Fruit fly (Drosophila melanogaster): ENCODE data around the gene Blos3.

The Blos3 gene

DNA sequence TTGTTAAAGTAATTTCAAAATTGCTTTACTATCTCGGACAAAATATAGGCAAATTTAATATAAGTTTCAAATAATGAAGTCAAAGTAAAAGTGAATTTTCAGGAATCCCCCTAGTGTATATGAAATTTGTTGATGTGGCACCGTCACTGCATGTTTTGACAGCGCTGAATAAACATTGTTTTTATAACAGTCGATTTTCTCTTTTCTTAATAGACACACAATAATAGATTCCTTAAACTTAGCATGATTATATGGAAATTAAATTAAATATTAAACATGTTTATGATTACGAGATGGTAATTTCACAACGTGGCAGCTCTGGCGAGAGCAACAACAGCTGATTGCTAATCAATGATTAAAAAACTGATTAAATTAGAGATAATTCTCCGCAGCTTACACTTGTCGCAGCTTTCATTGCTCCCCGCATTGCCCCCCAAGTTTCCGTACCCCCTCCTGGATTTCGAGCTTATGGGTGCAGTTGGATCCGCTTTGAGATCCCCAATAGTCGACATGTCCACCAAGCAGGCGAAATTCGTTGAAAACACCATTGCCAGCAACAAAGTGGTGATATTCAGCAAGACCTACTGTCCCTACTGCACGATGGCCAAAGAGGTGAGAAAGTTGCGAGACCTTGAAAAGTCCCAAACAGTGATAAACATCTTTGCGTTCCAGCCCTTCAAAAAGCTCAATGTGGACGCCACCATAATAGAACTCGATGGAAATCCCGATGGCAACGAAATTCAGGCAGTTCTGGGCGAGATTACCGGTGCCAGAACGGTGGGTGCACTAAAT is 793 bp upstream of the Blos3 start, which contains the start of gene Grx1 (continued):
- TF ChIP-seq Bteb2 (GFP tag; optimal IDR thresholded peaks at IDR 0.05) (peak; percentile 48), CG18764 (GFP tag; optimal IDR thresholded peaks at IDR 0.05) (peak; percentile 55), Nf-YA (GFP tag; IDR thresholded peaks at IDR 0.05) (no peak), zfh2 (GFP tag; optimal IDR thresholded peaks at IDR 0.05) (peak; percentile 23), CG1647 (GFP tag; optimal IDR thresholded peaks at IDR 0.05) (peak; percentile 34), Hr78 (GFP tag; optimal IDR thresholded peaks at IDR 0.05) (no peak), CG4617 (GFP tag; optimal IDR thresholded peaks at IDR 0.05; ENCODE audit: borderline replicate concordance) (peak; percentile 54), BEAF-32 (GFP tag; optimal IDR thresholded peaks at IDR 0.05) (peak; percentile 23), hbn (GFP tag; IDR thresholded peaks at IDR 0.05; ENCODE audit: partially characterized antibody) (0 out of 2 replicates have a peak, but pooled peaks have one; percentile 14), Dek (tag; optimal IDR thresholded peaks at IDR 0.05) (no peak), CG8944 (GFP tag; optimal IDR thresholded peaks at IDR 0.05) (peak; percentile 4), Pdp1 (GFP tag; optimal IDR thresholded peaks at IDR 0.05) (peak; percentile 43 to 92), slbo (GFP tag; IDR thresholded peaks at IDR 0.05) (peak; percentile 54; the same call in 1 of the 2 replicates), CG7271 (tag; optimal IDR thresholded peaks at IDR 0.05) (no peak), Hr39 (optimal IDR thresholded peaks at IDR 0.05) (no peak), CG12769 (tag; optimal IDR thresholded peaks at IDR 0.05) (peak; percentile 6), CG9932 (GFP tag; IDR thresholded peaks at IDR 0.05) (peak; percentile 46; the same call in 1 of the 2 replicates), Eip74EF (GFP tag; optimal IDR thresholded peaks at IDR 0.05) (no peak), CG2875 (GFP tag; optimal IDR thresholded peaks at IDR 0.05) (no peak), CG2120 (GFP tag; optimal IDR thresholded peaks at IDR 0.05) (peak; percentile 68), mirr (GFP tag; optimal IDR thresholded peaks at IDR 0.05) (peak; percentile 10), NK7.1 (GFP tag; optimal IDR thresholded peaks at IDR 0.05) (no peak), HHEX (GFP tag; optimal IDR thresholded peaks at IDR 0.05) (peak; percentile 36), CG15269 (tag; optimal IDR thresholded peaks at IDR 0.05) (peak; percentile 75), CG3163 (GFP tag; optimal IDR thresholded peaks at IDR 0.05) (peak; percentile 17), Nf-YB (GFP tag; optimal IDR thresholded peaks at IDR 0.05) (peak; percentile 37), ems (GFP tag; optimal IDR thresholded peaks at IDR 0.05) (peak; percentile 36), pho (GFP tag; optimal IDR thresholded peaks at IDR 0.05) (peak; percentile 50), Vsx1 (GFP tag; optimal IDR thresholded peaks at IDR 0.05) (peak; percentile 62), trh (GFP tag; optimal IDR thresholded peaks at IDR 0.05) (no peak), caup (GFP tag; optimal IDR thresholded peaks at IDR 0.05; ENCODE audit: severe bottlenecking) (peak; percentile 47), sug (tag; optimal IDR thresholded peaks at IDR 0.05) (peak; percentile 55), CG12942 (GFP tag; optimal IDR thresholded peaks at IDR 0.05) (no peak), Scr (GFP tag; IDR thresholded peaks at IDR 0.05; ENCODE audit: partially characterized antibody) (no peak), cad (GFP tag; optimal IDR thresholded peaks at IDR 0.05) (no peak), Sox102F (GFP tag; optimal IDR thresholded peaks at IDR 0.05) (peak; percentile 54), CG10959 (GFP tag; IDR thresholded peaks at IDR 0.05) (no peak), Gug (GFP tag; IDR thresholded peaks at IDR 0.05) (no peak), HLH54F (GFP tag; optimal IDR thresholded peaks at IDR 0.05) (peak; percentile 38), odd (GFP tag; optimal IDR thresholded peaks at IDR 0.05) (peak; percentile 33), Atf3 (GFP tag; optimal IDR thresholded peaks at IDR 0.05) (peak; percentile 8), CG12391 (tag; optimal IDR thresholded peaks at IDR 0.05) (peak; percentile 77), CG13123 (GFP tag; optimal IDR thresholded peaks at IDR 0.05) (peak; percentile 21), wek (GFP tag; optimal IDR thresholded peaks at IDR 0.05) (peak; percentile 97), CG3726 (GFP tag; IDR thresholded peaks at IDR 0.05) (no peak), NfI (GFP tag; optimal IDR thresholded peaks at IDR 0.05) (peak; percentile 51), disco-r (GFP tag; optimal IDR thresholded peaks at IDR 0.05) (no peak), zen (tag; optimal IDR thresholded peaks at IDR 0.05) (peak; percentile 14)
